Fruit fly (Drosophila melanogaster) whole organism, embryonic: ENCODE results near the gene CG43993.

Experiments
- Atf6 ChIP-seq: fragments of 200-800 bp; sonication (Bioruptor generic); IDR thresholded peaks from 2 replicates; pipeline ENCODE4 v1.3.6; 2022; ENCODE audit warnings: missing biosample characterization, missing genetic modification characterization
- B-H2 ChIP-seq: fragments of 200-800 bp; sonication (Bioruptor generic); optimal IDR thresholded peaks from 2 replicates; lab custom pipeline; 2018; ENCODE audit warnings: missing biosample characterization, mild to moderate bottlenecking, missing genetic modification characterization
- CG11247 ChIP-seq: fragments of 200-800 bp; sonication (Bioruptor generic); IDR thresholded peaks from 2 replicates; pipeline ENCODE4 v1.3.6; 2022; ENCODE audit warnings: missing biosample characterization, missing genetic modification characterization
- CG11398 ChIP-seq: fragments of 200-800 bp; sonication (Bioruptor generic); optimal IDR thresholded peaks from 2 replicates; lab custom pipeline; 2016; ENCODE audit warnings: missing biosample characterization, missing genetic modification characterization
- CG12942 ChIP-seq: fragments of 200-800 bp; sonication (Bioruptor generic); optimal IDR thresholded peaks from 3 replicates; lab custom pipeline; 2016; ENCODE audit warnings: missing biosample characterization, missing genetic modification characterization
- CG14014 ChIP-seq: fragments of 200-800 bp; sonication (Bioruptor generic); IDR thresholded peaks from 2 replicates; pipeline ENCODE4 v1.3.6; 2022; ENCODE audit warnings: missing biosample characterization, missing genetic modification characterization
- CG14667 ChIP-seq: fragments of 200-800 bp; sonication (Bioruptor generic); IDR thresholded peaks from 2 replicates; pipeline ENCODE4 v1.3.6; 2022; ENCODE audit warnings: missing biosample characterization, missing genetic modification characterization
- CG15269 ChIP-seq: fragments of 200-800 bp; sonication (Bioruptor generic); optimal IDR thresholded peaks from 2 replicates; lab custom pipeline; 2018; ENCODE audit warnings: missing biosample characterization, mild to moderate bottlenecking, missing genetic modification characterization, moderate library complexity
- CG1602 ChIP-seq: fragments of 200-800 bp; sonication (Bioruptor generic); optimal IDR thresholded peaks from 3 replicates; lab custom pipeline; 2016; ENCODE audit warnings: missing biosample characterization, missing genetic modification characterization
- CG17802 ChIP-seq: fragments of 200-800 bp; sonication (Bioruptor generic); optimal IDR thresholded peaks from 2 replicates; lab custom pipeline; 2018; ENCODE audit warnings: missing biosample characterization, mild to moderate bottlenecking, missing genetic modification characterization, moderate library complexity
- CG18262 ChIP-seq: fragments of 200-800 bp; optimal IDR thresholded peaks from 3 replicates; lab custom pipeline; 2019; ENCODE audit warnings: missing biosample characterization, mild to moderate bottlenecking, missing genetic modification characterization, moderate library complexity
- CG18619 ChIP-seq: fragments of 200-800 bp; sonication (Bioruptor generic); optimal IDR thresholded peaks from 3 replicates; lab custom pipeline; 2017; ENCODE audit warnings: missing biosample characterization, mild to moderate bottlenecking, missing genetic modification characterization
- CG2129 ChIP-seq: fragments of 200-800 bp; sonication (Bioruptor generic); IDR thresholded peaks from 2 replicates; pipeline ENCODE4 v1.3.6; 2022; ENCODE audit warnings: missing biosample characterization, missing genetic modification characterization; ENCODE audit not compliant: partially characterized antibody
- CG2199 ChIP-seq: fragments of 200-800 bp; sonication (Bioruptor generic); IDR thresholded peaks from 3 replicates; pipeline ENCODE4 v1.3.6; 2022; ENCODE audit warnings: missing biosample characterization, missing genetic modification characterization
- CG32767 ChIP-seq: fragments of 200-800 bp; sonication (Bioruptor generic); IDR thresholded peaks from 2 replicates; pipeline ENCODE4 v1.3.6; 2022; ENCODE audit warnings: missing biosample characterization, missing genetic modification characterization
- CG3407 ChIP-seq: fragments of 200-800 bp; sonication (Bioruptor generic); optimal IDR thresholded peaks from 2 replicates; lab custom pipeline; 2018; ENCODE audit warnings: missing biosample characterization, mild to moderate bottlenecking, missing genetic modification characterization
- CG34376 ChIP-seq: fragments of 200-800 bp; sonication (Bioruptor generic); optimal IDR thresholded peaks from 2 replicates; lab custom pipeline; 2018; ENCODE audit warnings: missing biosample characterization, mild to moderate bottlenecking, missing genetic modification characterization
- CG4404 ChIP-seq: fragments of 200-800 bp; sonication (Bioruptor generic); IDR thresholded peaks from 2 replicates; pipeline ENCODE4 v1.3.6; 2022; ENCODE audit warnings: missing biosample characterization, missing genetic modification characterization
- CG5180 ChIP-seq: fragments of 200-800 bp; sonication (Bioruptor generic); optimal IDR thresholded peaks from 3 replicates; lab custom pipeline; 2017; ENCODE audit warnings: missing biosample characterization, missing genetic modification characterization, mild to moderate bottlenecking, moderate library complexity, missing genetic modification reagents
- CG6765 ChIP-seq: fragments of 200-800 bp; sonication (Bioruptor generic); optimal IDR thresholded peaks from 3 replicates; lab custom pipeline; 2017; ENCODE audit warnings: missing biosample characterization, mild to moderate bottlenecking, missing genetic modification characterization
- Dp ChIP-seq: fragments of 200-800 bp; sonication (Bioruptor generic); optimal IDR thresholded peaks from 2 replicates; lab custom pipeline; 2018; ENCODE audit warnings: missing biosample characterization, mild to moderate bottlenecking, missing genetic modification characterization, moderate library complexity
- E2f1 ChIP-seq: fragments of 200-800 bp; sonication (Bioruptor generic); IDR thresholded peaks from 2 replicates; pipeline ENCODE4 v1.3.6; 2022; ENCODE audit warnings: missing biosample characterization, missing genetic modification characterization
- Hmx ChIP-seq: fragments of 200-800 bp; sonication (Bioruptor generic); optimal IDR thresholded peaks from 2 replicates; lab custom pipeline; 2016; ENCODE audit warnings: missing biosample characterization, missing genetic modification characterization
- Hr3 ChIP-seq: fragments of 200-800 bp; sonication (Bioruptor generic); optimal IDR thresholded peaks from 3 replicates; lab custom pipeline; 2016; ENCODE audit warnings: missing biosample characterization, missing genetic modification characterization
- Med ChIP-seq: fragments of 200-800 bp; sonication (Bioruptor generic); peaks from one replicate; lab custom pipeline; 2016; ENCODE audit warnings: missing biosample characterization, missing genetic modification characterization, mild to moderate bottlenecking, inconsistent platforms, moderate library complexity
- NFAT ChIP-seq: fragments of 200-800 bp; sonication (Bioruptor generic); IDR thresholded peaks from 2 replicates; pipeline ENCODE4 v1.3.6; 2022; ENCODE audit warnings: missing biosample characterization, missing genetic modification characterization
- Pdp1 ChIP-seq, 2 experiments: fragments of 200-800 bp; sonication (Bioruptor generic); optimal IDR thresholded peaks; 3 replicates each; lab custom pipeline; 2016; ENCODE audit warnings: missing biosample characterization in 2 of 2, missing genetic modification characterization in 2 of 2, mild to moderate bottlenecking in 1 of 2, moderate library complexity in 1 of 2
- Taf1 ChIP-seq: fragments of 200-800 bp; sonication (Bioruptor generic); IDR thresholded peaks from 2 replicates; pipeline ENCODE4 v1.3.6; 2022; ENCODE audit warnings: missing biosample characterization, missing genetic modification characterization
- Usf ChIP-seq: fragments of 200-800 bp; sonication (Bioruptor generic); optimal IDR thresholded peaks from 2 replicates; lab custom pipeline; 2017; ENCODE audit warnings: missing genotype, missing biosample characterization, missing genetic modification characterization
- bbx ChIP-seq: fragments of 200-800 bp; sonication (Bioruptor generic); IDR thresholded peaks from 2 replicates; pipeline ENCODE4 v1.3.6; 2022; ENCODE audit warnings: missing biosample characterization, missing genetic modification characterization; ENCODE audit not compliant: partially characterized antibody
- cato ChIP-seq: fragments of 200-800 bp; sonication (Bioruptor generic); optimal IDR thresholded peaks from 2 replicates; lab custom pipeline; 2016; ENCODE audit warnings: missing biosample characterization, missing genetic modification characterization, borderline replicate concordance
- chinmo ChIP-seq: fragments of 200-800 bp; sonication (Bioruptor generic); IDR thresholded peaks from 4 replicates; pipeline ENCODE4 v1.3.6; 2022; ENCODE audit warnings: missing biosample characterization, missing genetic modification characterization; ENCODE audit not compliant: partially characterized antibody
- dan ChIP-seq: fragments of 200-800 bp; sonication (Bioruptor generic); IDR thresholded peaks from 2 replicates; pipeline ENCODE4 v1.3.6; 2022; ENCODE audit warnings: missing biosample characterization, missing genetic modification characterization
- dmrt99B ChIP-seq: fragments of 200-800 bp; sonication (Bioruptor generic); optimal IDR thresholded peaks from 2 replicates; lab custom pipeline; 2018; ENCODE audit warnings: missing biosample characterization, mild to moderate bottlenecking, missing genetic modification characterization, moderate library complexity
- eve ChIP-seq, 2 experiments: fragments of >200 bp; optimal IDR thresholded peaks; 2 replicates each; lab custom pipeline; 2017; ENCODE audit warnings: missing biosample characterization in 2 of 2, missing genetic modification characterization in 2 of 2
- gcm ChIP-seq: fragments of 200-800 bp; sonication (Bioruptor generic); optimal IDR thresholded peaks from 2 replicates; lab custom pipeline; 2019; ENCODE audit warnings: missing biosample characterization, mild to moderate bottlenecking, missing genetic modification characterization, moderate library complexity
- gem ChIP-seq: fragments of 200-800 bp; sonication (Bioruptor generic); optimal IDR thresholded peaks from 2 replicates; lab custom pipeline; 2019; ENCODE audit warnings: missing biosample characterization, mild to moderate bottlenecking, missing genetic modification characterization, moderate library complexity
- grau ChIP-seq: fragments of 200-800 bp; optimal IDR thresholded peaks from 3 replicates; lab custom pipeline; 2019; ENCODE audit warnings: missing biosample characterization, mild to moderate bottlenecking, missing genetic modification characterization, moderate library complexity
- grn ChIP-seq: fragments of 200-800 bp; sonication (Bioruptor generic); optimal IDR thresholded peaks from 3 replicates; lab custom pipeline; 2017; ENCODE audit warnings: missing biosample characterization, missing genetic modification characterization
- klu ChIP-seq: fragments of 200-800 bp; sonication (Bioruptor generic); IDR thresholded peaks from 2 replicates; pipeline ENCODE4 v1.3.6; 2022; ENCODE audit warnings: missing biosample characterization, missing genetic modification characterization
- knrl ChIP-seq: fragments of 200-800 bp; sonication (Bioruptor generic); IDR thresholded peaks from 3 replicates; pipeline ENCODE4 v1.3.6; 2022; ENCODE audit warnings: missing biosample characterization, missing genetic modification characterization; ENCODE audit not compliant: partially characterized antibody
- lab ChIP-seq: fragments of 200-800 bp; sonication (Bioruptor generic); optimal IDR thresholded peaks from 3 replicates; lab custom pipeline; 2017; ENCODE audit warnings: missing biosample characterization, missing genetic modification characterization, mild to moderate bottlenecking, moderate library complexity, missing genetic modification reagents
- oc ChIP-seq: fragments of 200-800 bp; sonication (Bioruptor generic); optimal IDR thresholded peaks from 2 replicates; lab custom pipeline; 2018; ENCODE audit warnings: missing biosample characterization, mild to moderate bottlenecking, missing genetic modification characterization, moderate library complexity
- sob ChIP-seq: fragments of 200-800 bp; sonication (Bioruptor generic); IDR thresholded peaks from 2 replicates; pipeline ENCODE4 v1.3.6; 2022; ENCODE audit warnings: missing biosample characterization, missing genetic modification characterization
- ssp ChIP-seq: fragments of 200-800 bp; sonication (Bioruptor generic); IDR thresholded peaks from 2 replicates; pipeline ENCODE4 v1.3.6; 2022; ENCODE audit warnings: missing biosample characterization, missing genetic modification characterization
- tio ChIP-seq: fragments of 200-800 bp; sonication (Bioruptor generic); optimal IDR thresholded peaks from 2 replicates; lab custom pipeline; 2017; ENCODE audit warnings: missing biosample characterization, missing genetic modification characterization, inconsistent platforms
- usp ChIP-seq: fragments of >200 bp; optimal IDR thresholded peaks from 2 replicates; lab custom pipeline; 2017; ENCODE audit warnings: missing biosample characterization, missing genetic modification characterization
- wor ChIP-seq: fragments of 200-800 bp; sonication (Bioruptor generic); IDR thresholded peaks from 2 replicates; pipeline ENCODE4 v1.3.6; 2022; ENCODE audit warnings: missing biosample characterization, missing genetic modification characterization

The CG43993 gene

DNA sequence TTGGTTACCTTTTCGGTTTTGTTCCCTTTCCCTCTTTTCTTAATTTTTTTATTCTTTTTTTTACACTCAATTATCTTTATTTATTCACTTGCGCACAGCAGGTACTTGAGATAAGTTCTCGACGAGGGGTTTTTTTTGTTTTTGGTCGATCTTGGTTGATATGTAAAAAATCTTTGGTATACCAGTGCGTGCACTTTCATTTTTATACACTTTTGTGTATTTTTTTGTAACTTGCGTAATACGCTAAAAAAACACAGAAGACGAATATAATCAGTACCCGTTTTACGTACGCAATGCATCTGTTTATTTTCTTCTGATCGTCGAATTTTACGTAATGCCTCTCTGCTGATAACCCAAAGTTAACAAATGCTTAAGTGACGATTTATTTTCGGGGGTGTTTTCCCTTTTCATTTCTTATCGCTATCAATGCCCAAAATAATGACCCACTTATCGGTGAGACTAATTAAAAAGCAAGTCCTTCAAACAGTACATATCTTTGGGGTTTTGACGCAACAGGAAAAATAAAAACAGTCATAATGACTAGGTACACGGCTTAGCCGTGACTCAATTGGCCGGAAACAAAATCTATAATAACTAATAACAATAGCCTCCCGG, 47.1 kb downstream of the CG43993 start (continued):
- TF ChIP-seq CG14014 (GFP tag; lab: Robert Waterston, UW), result no peak
- TF ChIP-seq E2f1 (GFP tag; lab: Robert Waterston, UW), result no peak
- no peak for TF ChIP-seq CG4404 (GFP tag; lab: Robert Waterston, UW)
- TF ChIP-seq CG6765, result no peak
- TF ChIP-seq CG34376 (GFP tag; lab: Kevin White, UChicago), result peak; percentile 14
- TF ChIP-seq oc (tag; lab: Kevin White, UChicago), result no peak
- TF ChIP-seq dmrt99B (tag; lab: Kevin White, UChicago), result no peak
- TF ChIP-seq cato, result no peak
- no peak for TF ChIP-seq CG32767 (GFP tag; lab: Robert Waterston, UW)
- TF ChIP-seq Hr3, result no peak
- TF ChIP-seq gem, result no peak
- no peak for TF ChIP-seq tio (GFP tag; lab: Kevin White, UChicago)
- peak in 1 of 2 experiments; percentile 90 for TF ChIP-seq Pdp1 (GFP tag; optimal IDR thresholded peaks at IDR 0.05; lab: Kevin White, UChicago)
- peak; percentile 47 for TF ChIP-seq grn

dm6 chr3L:12080423-12080822, 48.1 kb downstream of the CG43993 start:
- TF ChIP-seq wor (GFP tag; lab: Robert Waterston, UW) (no peak), CG11398 (GFP tag; lab: Kevin White, UChicago) (no peak), CG5180 (GFP tag; lab: Kevin White, UChicago) (peak; percentile 59), Med (GFP tag; lab: Kevin White, UChicago) (peak; percentile 68), NFAT (no peak), Dp (no peak), gem (no peak), chinmo (GFP tag; lab: Robert Waterston, UW) (no peak), CG3407 (no peak), CG17802 (tag; lab: Kevin White, UChicago) (no peak), dan (no peak), Atf6 (GFP tag; lab: Robert Waterston, UW) (no peak), bbx (GFP tag; lab: Robert Waterston, UW) (no peak), Taf1 (GFP tag; lab: Robert Waterston, UW) (no peak), lab (peak; percentile 24), sob (GFP tag; lab: Robert Waterston, UW) (no peak), eve (GFP tag; optimal IDR thresholded peaks at IDR 0.05; lab: Kevin White, UChicago) (no peak), CG18262 (tag; lab: Kevin White, UChicago) (no peak), Hmx (GFP tag; lab: Kevin White, UChicago) (no peak), CG2199 (peak; percentile 52; the same call in 1 of the 3 replicates), B-H2 (GFP tag; lab: Kevin White, UChicago) (no peak), grau (tag; lab: Kevin White, UChicago) (no peak), CG1602 (GFP tag; lab: Kevin White, UChicago) (no peak)

- TF ChIP-seq klu (GFP tag; lab: Robert Waterston, UW), result peak; percentile 45; the same call in 1 of the 2 replicates
- TF ChIP-seq gcm (GFP tag; lab: Kevin White, UChicago), result peak; percentile 67
- no peak for TF ChIP-seq CG2129 (GFP tag; lab: Robert Waterston, UW)
- TF ChIP-seq ssp, result peak; percentile 64
- peak; percentile 26 for TF ChIP-seq CG12942 (GFP tag; lab: Kevin White, UChicago)
- peak; percentile 67 for TF ChIP-seq CG15269 (tag; lab: Kevin White, UChicago)
- peak; percentile 40; the same call in 1 of the 2 replicates for TF ChIP-seq CG11247 (GFP tag; lab: Robert Waterston, UW)
- peak; percentile 76 for TF ChIP-seq Usf (GFP tag; lab: Kevin White, UChicago)
- TF ChIP-seq CG18619 (GFP tag; lab: Kevin White, UChicago), result peak; percentile 80
- TF ChIP-seq knrl (GFP tag; lab: Robert Waterston, UW), result no peak
- no peak for TF ChIP-seq usp (GFP tag; lab: Kevin White, UChicago)
- peak; percentile 31 for TF ChIP-seq CG14667 (GFP tag; lab: Robert Waterston, UW)
Measured at dm6 chr3L:12081679-12082520, 49.5 kb downstream of the CG43993 start, which contains the start of gene Sema5c. Gene Sema5c, minus strand, starts transcription at chr3L:12081830.
